Worm (Caenorhabditis elegans): ENCODE data around the gene R10D12.7.
A peak's percentile ranks its signal among the peaks of the same experiment; 100 is the strongest.

R10D12.7 gene

ce11 chrV:13907557-13908104 is 42.2 kb upstream of the R10D12.7 start (continued):
- TF ChIP-seq lin-39 (tag; optimal IDR thresholded peaks at IDR 0.05) (no peak), F16B12.6 (tag; optimal IDR thresholded peaks at IDR 0.05) (no peak), unc-30 (tag; optimal IDR thresholded peaks at IDR 0.05) (no peak), lin-13 (GFP tag; optimal IDR thresholded peaks at IDR 0.05) (no peak), nhr-71 (tag; optimal IDR thresholded peaks at IDR 0.05) (peak; percentile 38)

ce11 chrV:13908120-13908915 is 41.5 kb upstream of the R10D12.7 start:
- no peak for TF ChIP-seq unc-62 (GFP tag; optimal IDR thresholded peaks at IDR 0.05)
- peak; percentile 17 for TF ChIP-seq lir-3 (tag; optimal IDR thresholded peaks at IDR 0.05; ENCODE audit: poor library complexity)
- peak; percentile 17 for TF ChIP-seq nhr-71 (tag; optimal IDR thresholded peaks at IDR 0.05)
- no peak for TF ChIP-seq tbx-2 (tag; optimal IDR thresholded peaks at IDR 0.05)
- TF ChIP-seq fos-1 (tag; optimal IDR thresholded peaks at IDR 0.05): no peak
- TF ChIP-seq pax-3 (tag; optimal IDR thresholded peaks at IDR 0.05): peak; percentile 61
- TF ChIP-seq ceh-88 (GFP tag; IDR thresholded peaks at IDR 0.05): peak; percentile 9
- no peak for TF ChIP-seq unc-86 (tag; optimal IDR thresholded peaks at IDR 0.05)
- TF ChIP-seq nhr-85 (tag): peak; percentile 39
- TF ChIP-seq elt-3 (tag; optimal IDR thresholded peaks at IDR 0.05): peak in 1 of 6 experiments; percentile 6
- TF ChIP-seq ama-1 (optimal IDR thresholded peaks at IDR 0.05): peak; percentile 12
- TF ChIP-seq rnt-1 (tag; optimal IDR thresholded peaks at IDR 0.05): no peak
- TF ChIP-seq elt-2 (tag; optimal IDR thresholded peaks at IDR 0.05): peak; percentile 9

ce11 chrV:13908916-13909176 is 41.0 kb upstream of the R10D12.7 start, which contains the start of gene C06B3.6:
TSS of gene C06B3.6 (minus strand) at chrV:13908967.
- TF ChIP-seq ceh-88 (GFP tag; IDR thresholded peaks at IDR 0.05) (peak; percentile 1; the same call in 1 of the 2 replicates), nhr-28 (tag; optimal IDR thresholded peaks at IDR 0.05) (no peak)

- TF ChIP-seq nhr-19 (GFP tag; conservative IDR thresholded peaks at IDR 0.05) (peak; percentile 96), dpl-1 (GFP tag; optimal IDR thresholded peaks at IDR 0.05) (peak; percentile 45 to 54 (median 52)), nhr-237 (tag; optimal IDR thresholded peaks at IDR 0.05) (peak; percentile 53), egl-13 (tag; optimal IDR thresholded peaks at IDR 0.05) (no peak), skn-1 (tag; optimal IDR thresholded peaks at IDR 0.05) (peak; percentile 84), unc-30 (tag; optimal IDR thresholded peaks at IDR 0.05) (no peak), mef-2 (tag; optimal IDR thresholded peaks at IDR 0.05) (peak; percentile 64), pax-3 (tag; optimal IDR thresholded peaks at IDR 0.05) (peak; percentile 82), ceh-90 (tag; optimal IDR thresholded peaks at IDR 0.05) (peak; percentile 26), jun-1 (tag; optimal IDR thresholded peaks at IDR 0.05) (peak; percentile 73), hpl-2 (GFP tag; optimal IDR thresholded peaks at IDR 0.05) (no peak), lin-39 (tag; optimal IDR thresholded peaks at IDR 0.05) (peak; percentile 34), snu-23 (GFP tag; optimal IDR thresholded peaks at IDR 0.05) (peak; percentile 90), lsy-2 (tag; optimal IDR thresholded peaks at IDR 0.05) (peak; percentile 74 to 85), nhr-47 (tag; optimal IDR thresholded peaks at IDR 0.05) (peak; percentile 83), aly-2 (tag; optimal IDR thresholded peaks at IDR 0.05) (no peak), nhr-12 (tag; optimal IDR thresholded peaks at IDR 0.05) (no peak), ceh-63 (GFP tag; optimal IDR thresholded peaks at IDR 0.05) (no peak), zip-4 (GFP tag; optimal IDR thresholded peaks at IDR 0.05) (peak; percentile 98), ceh-88 (GFP tag; IDR thresholded peaks at IDR 0.05) (peak; percentile 33; the same call in 1 of the 2 replicates), ceh-8 (GFP tag; optimal IDR thresholded peaks at IDR 0.05) (no peak), efl-3 (GFP tag; optimal IDR thresholded peaks at IDR 0.05) (no peak), Y116A8C.19 (tag; optimal IDR thresholded peaks at IDR 0.05; ENCODE audit: borderline replicate concordance) (no peak), lir-3 (tag; optimal IDR thresholded peaks at IDR 0.05; ENCODE audit: poor library complexity) (peak; percentile 59), sox-4 (tag; optimal IDR thresholded peaks at IDR 0.05) (peak; percentile 61), swsn-7 (tag; optimal IDR thresholded peaks at IDR 0.05) (peak; percentile 66), elt-2 (tag; optimal IDR thresholded peaks at IDR 0.05) (peak; percentile 85), lin-35 (GFP tag; optimal IDR thresholded peaks at IDR 0.05) (peak; percentile 64 to 90), lin-15B (tag; optimal IDR thresholded peaks at IDR 0.05) (no peak), ztf-11 (tag; optimal IDR thresholded peaks at IDR 0.05) (no peak), elt-3 (tag; optimal IDR thresholded peaks at IDR 0.05) (peak in 4 of 6 experiments; percentile 16 to 97 (median 50)), mep-1 (tag; optimal IDR thresholded peaks at IDR 0.05) (peak; percentile 88), zag-1 (tag; optimal IDR thresholded peaks at IDR 0.05) (no peak), nhr-11 (tag; optimal IDR thresholded peaks at IDR 0.05) (peak; percentile 55)
Observed at ce11 chrV:13909400-13909799, 40.5 kb upstream of the R10D12.7 start, which contains the start of gene C06B3.7. TSS of gene C06B3.7 (plus strand) at chrV:13909686.

Data from whole organism, L1 larva.